Worm (Caenorhabditis elegans): Measurements from ENCODE around the gene trx-3.
A peak's percentile ranks its signal among the peaks of the same experiment; 100 is the strongest.

Gene trx-3

ce11 chrIV:4484555-4484954, 2.3 kb upstream of the trx-3 start:
- no peak for TF ChIP-seq klf-2 (GFP tag; conservative IDR thresholded peaks at IDR 0.05)
- no peak for TF ChIP-seq T22C8.4 (GFP tag; IDR thresholded peaks at IDR 0.05)
- no peak for TF ChIP-seq ztf-29 (GFP tag; IDR thresholded peaks at IDR 0.05)
- no peak for TF ChIP-seq tab-1 (GFP tag; IDR thresholded peaks at IDR 0.05)
- TF ChIP-seq med-1 (GFP tag; optimal IDR thresholded peaks at IDR 0.05; ENCODE audit: insufficient read depth) = no peak
- TF ChIP-seq ztf-23 (GFP tag; IDR thresholded peaks at IDR 0.05) = no peak
- TF ChIP-seq flt-1 (GFP tag; IDR thresholded peaks at IDR 0.05) = no peak
- TF ChIP-seq ref-1 (GFP tag; conservative IDR thresholded peaks at IDR 0.05) = no peak
- no peak for TF ChIP-seq cog-1 (tag; optimal IDR thresholded peaks at IDR 0.05)

- TF ChIP-seq ztf-29 (GFP tag; IDR thresholded peaks at IDR 0.05) = no peak
- TF ChIP-seq klf-2 (GFP tag; conservative IDR thresholded peaks at IDR 0.05) = no peak
- TF ChIP-seq flt-1 (GFP tag; IDR thresholded peaks at IDR 0.05) = no peak
- no peak for TF ChIP-seq cog-1 (tag; optimal IDR thresholded peaks at IDR 0.05)
- no peak for TF ChIP-seq med-1 (GFP tag; optimal IDR thresholded peaks at IDR 0.05; ENCODE audit: insufficient read depth)
- TF ChIP-seq ref-1 (GFP tag; conservative IDR thresholded peaks at IDR 0.05) = no peak
- no peak for TF ChIP-seq tab-1 (GFP tag; IDR thresholded peaks at IDR 0.05)
- no peak for TF ChIP-seq T22C8.4 (GFP tag; IDR thresholded peaks at IDR 0.05)
- TF ChIP-seq ztf-23 (GFP tag; IDR thresholded peaks at IDR 0.05) = no peak
Measured at ce11 chrIV:4490148-4490652, 3.4 kb downstream of the trx-3 start, which contains the start of gene ZK180.7. TSS of gene ZK180.7 (plus strand) at chrIV:4490542.

ce11 chrIV:4505078-4505477, 18.2 kb downstream of the trx-3 start:
- TF ChIP-seq klf-2 (GFP tag; conservative IDR thresholded peaks at IDR 0.05) = no peak
- no peak for TF ChIP-seq T22C8.4 (GFP tag; IDR thresholded peaks at IDR 0.05)
- TF ChIP-seq ztf-29 (GFP tag; IDR thresholded peaks at IDR 0.05) = no peak
- TF ChIP-seq cog-1 (tag; optimal IDR thresholded peaks at IDR 0.05) = no peak
- no peak for TF ChIP-seq ref-1 (GFP tag; conservative IDR thresholded peaks at IDR 0.05)
- no peak for TF ChIP-seq med-1 (GFP tag; optimal IDR thresholded peaks at IDR 0.05; ENCODE audit: insufficient read depth)
- no peak for TF ChIP-seq tab-1 (GFP tag; IDR thresholded peaks at IDR 0.05)
- TF ChIP-seq flt-1 (GFP tag; IDR thresholded peaks at IDR 0.05) = no peak
- no peak for TF ChIP-seq ztf-23 (GFP tag; IDR thresholded peaks at IDR 0.05)

ce11 chrIV:4506637-4507036, 19.8 kb downstream of the trx-3 start, which contains the start of gene gbb-2:
TSS of gene gbb-2 (minus strand) at chrIV:4506748.
- no peak for TF ChIP-seq cog-1 (tag; optimal IDR thresholded peaks at IDR 0.05)
- no peak for TF ChIP-seq ztf-29 (GFP tag; IDR thresholded peaks at IDR 0.05)
- no peak for TF ChIP-seq T22C8.4 (GFP tag; IDR thresholded peaks at IDR 0.05)
- no peak for TF ChIP-seq med-1 (GFP tag; optimal IDR thresholded peaks at IDR 0.05; ENCODE audit: insufficient read depth)
- no peak for TF ChIP-seq flt-1 (GFP tag; IDR thresholded peaks at IDR 0.05)

- TF ChIP-seq ztf-29 (GFP tag; IDR thresholded peaks at IDR 0.05) = no peak
- no peak for TF ChIP-seq tab-1 (GFP tag; IDR thresholded peaks at IDR 0.05)
- no peak for TF ChIP-seq T22C8.4 (GFP tag; IDR thresholded peaks at IDR 0.05)
- TF ChIP-seq flt-1 (GFP tag; IDR thresholded peaks at IDR 0.05) = no peak
- TF ChIP-seq klf-2 (GFP tag; conservative IDR thresholded peaks at IDR 0.05) = no peak
- no peak for TF ChIP-seq med-1 (GFP tag; optimal IDR thresholded peaks at IDR 0.05; ENCODE audit: insufficient read depth)
- TF ChIP-seq ztf-23 (GFP tag; IDR thresholded peaks at IDR 0.05) = no peak
Measured at ce11 chrIV:4511259-4511890, 24.5 kb downstream of the trx-3 start, which contains the start of the genes rfth-1 and ZK180.8. TSS of gene rfth-1 (minus strand) at chrIV:4511309. TSS of gene ZK180.8 (minus strand) at chrIV:4511724.

ce11 chrIV:4513269-4513819, 26.5 kb downstream of the trx-3 start, which contains the start of gene sar-1:
TSS of gene sar-1 (minus strand) at chrIV:4513319.
- TF ChIP-seq flt-1 (GFP tag; IDR thresholded peaks at IDR 0.05) = 0 out of 2 replicates have a peak, but pooled peaks have one; percentile 22
- peak; percentile 75; the same call in 1 of the 2 replicates for TF ChIP-seq ztf-29 (GFP tag; IDR thresholded peaks at IDR 0.05)
- TF ChIP-seq cog-1 (tag; optimal IDR thresholded peaks at IDR 0.05) = peak; percentile 12
- TF ChIP-seq T22C8.4 (GFP tag; IDR thresholded peaks at IDR 0.05) = no peak
- TF ChIP-seq ztf-23 (GFP tag; IDR thresholded peaks at IDR 0.05) = 0 out of 2 replicates have a peak, but pooled peaks have one; percentile 28
- TF ChIP-seq med-1 (GFP tag; optimal IDR thresholded peaks at IDR 0.05; ENCODE audit: insufficient read depth) = peak; percentile 3
- no peak; the same call in 1 of the 2 replicates for TF ChIP-seq tab-1 (GFP tag; IDR thresholded peaks at IDR 0.05)

- no peak for TF ChIP-seq tab-1 (GFP tag; IDR thresholded peaks at IDR 0.05)
- no peak for TF ChIP-seq med-1 (GFP tag; optimal IDR thresholded peaks at IDR 0.05; ENCODE audit: insufficient read depth)
- TF ChIP-seq ztf-23 (GFP tag; IDR thresholded peaks at IDR 0.05) = no peak
- no peak for TF ChIP-seq ref-1 (GFP tag; conservative IDR thresholded peaks at IDR 0.05)
- TF ChIP-seq klf-2 (GFP tag; conservative IDR thresholded peaks at IDR 0.05) = no peak
- no peak for TF ChIP-seq cog-1 (tag; optimal IDR thresholded peaks at IDR 0.05)
- TF ChIP-seq ztf-29 (GFP tag; IDR thresholded peaks at IDR 0.05) = no peak
- no peak for TF ChIP-seq T22C8.4 (GFP tag; IDR thresholded peaks at IDR 0.05)
- no peak for TF ChIP-seq flt-1 (GFP tag; IDR thresholded peaks at IDR 0.05)
Measured at ce11 chrIV:4516478-4516877, 29.6 kb downstream of the trx-3 start.

- TF ChIP-seq tab-1 (GFP tag; IDR thresholded peaks at IDR 0.05) (no peak), ztf-23 (GFP tag; IDR thresholded peaks at IDR 0.05) (no peak), med-1 (GFP tag; optimal IDR thresholded peaks at IDR 0.05; ENCODE audit: insufficient read depth) (no peak), klf-2 (GFP tag; conservative IDR thresholded peaks at IDR 0.05) (no peak), ztf-29 (GFP tag; IDR thresholded peaks at IDR 0.05) (no peak), cog-1 (tag; optimal IDR thresholded peaks at IDR 0.05) (no peak), T22C8.4 (GFP tag; IDR thresholded peaks at IDR 0.05) (no peak), flt-1 (GFP tag; IDR thresholded peaks at IDR 0.05) (no peak), ref-1 (GFP tag; conservative IDR thresholded peaks at IDR 0.05) (no peak)
Measured at ce11 chrIV:4517066-4517465, 30.2 kb downstream of the trx-3 start, which contains the start of gene ZK180.5. TSS of gene ZK180.5 (minus strand) at chrIV:4517166.

ce11 chrIV:4518111-4518510, 31.3 kb downstream of the trx-3 start:
- TF ChIP-seq klf-2 (GFP tag; conservative IDR thresholded peaks at IDR 0.05) (no peak), med-1 (GFP tag; optimal IDR thresholded peaks at IDR 0.05; ENCODE audit: insufficient read depth) (no peak), cog-1 (tag; optimal IDR thresholded peaks at IDR 0.05) (no peak), ref-1 (GFP tag; conservative IDR thresholded peaks at IDR 0.05) (no peak), tab-1 (GFP tag; IDR thresholded peaks at IDR 0.05) (no peak), ztf-23 (GFP tag; IDR thresholded peaks at IDR 0.05) (no peak), T22C8.4 (GFP tag; IDR thresholded peaks at IDR 0.05) (no peak), flt-1 (GFP tag; IDR thresholded peaks at IDR 0.05) (no peak), ztf-29 (GFP tag; IDR thresholded peaks at IDR 0.05) (no peak)
